Fruit fly (Drosophila melanogaster) whole organism, embryonic: ENCODE data around the gene mTerf3.

Source experiments
- Max ChIP-seq: fragments of 200-800 bp; sonication (Bioruptor generic); optimal IDR thresholded peaks from 2 replicates; lab custom pipeline; 2016; ENCODE audit warnings: missing biosample characterization, mild to moderate bottlenecking, missing genetic modification characterization
- dm ChIP-seq: fragments of 200-800 bp; sonication (Bioruptor generic); optimal IDR thresholded peaks from 3 replicates; lab custom pipeline; 2016; ENCODE audit warnings: missing biosample characterization, missing genetic modification characterization
- otp ChIP-seq: fragments of 200-800 bp; sonication (Bioruptor generic); IDR thresholded peaks from 3 replicates; pipeline ENCODE4, ENCODE4 v1.3.6; 2022; ENCODE audit warnings: missing biosample characterization, missing genetic modification characterization
- sd ChIP-seq: fragments of 200-800 bp; sonication (Bioruptor generic); optimal IDR thresholded peaks from 3 replicates; lab custom pipeline; 2018; ENCODE audit warnings: missing biosample characterization, mild to moderate bottlenecking, missing genetic modification characterization, moderate library complexity
- ttk ChIP-seq: fragments of 200-800 bp; sonication (Bioruptor generic); IDR thresholded peaks from 2 replicates; pipeline ENCODE4 v2.1.2; 2022; ENCODE audit warnings: missing biosample characterization, missing genetic modification characterization

DNA sequence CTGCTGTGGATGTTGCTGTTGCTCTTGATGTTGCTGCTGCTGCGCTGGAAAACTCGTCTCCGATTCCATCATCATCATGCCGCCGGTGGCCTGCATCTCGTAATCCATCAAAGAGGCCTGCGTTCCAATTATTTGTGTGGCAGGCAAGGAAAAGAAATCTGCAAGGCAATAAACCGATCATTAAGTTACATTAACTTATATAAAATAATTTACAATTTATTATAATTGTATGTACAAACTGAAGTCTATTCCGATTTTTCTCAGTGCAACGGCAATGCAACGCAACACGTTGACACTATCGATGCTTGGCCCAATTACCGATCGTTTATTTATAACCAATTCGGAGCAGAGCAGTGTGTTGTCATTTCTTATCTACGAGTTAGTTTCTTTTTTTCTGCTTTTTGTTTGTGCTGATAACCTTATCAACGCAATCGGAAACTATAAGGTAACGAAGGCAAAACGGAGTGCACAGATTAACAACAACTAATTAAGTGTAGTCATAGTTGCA, 49.5 kb downstream of the mTerf3 start:
- TF ChIP-seq sd (tag; lab: Kevin White, UChicago) (no peak), Max (peak; percentile 55), dm (GFP tag; lab: Kevin White, UChicago) (no peak), otp (GFP tag; lab: Robert Waterston, UW) (no peak), ttk (peak; percentile 53; the same call in 1 of the 2 replicates)
